Worm (Caenorhabditis elegans) whole organism, mixed stage, embryonic: ENCODE results near the gene F20D6.9.

Source experiments
- M03D4.4 ChIP-seq: sonication (generic microtip); optimal IDR thresholded peaks from 2 replicates; lab custom pipeline; 2017; ENCODE audit warnings: mild to moderate bottlenecking, missing genetic modification characterization, missing compliant biosample characterization
- bed-3 ChIP-seq: fragments of 200-800 bp; sonication (Bioruptor generic); optimal IDR thresholded peaks from 3 replicates; lab custom pipeline; 2018; ENCODE audit warnings: mild to moderate bottlenecking, missing genetic modification characterization, moderate library complexity, missing compliant biosample characterization
- ceh-83 ChIP-seq: fragments of 200-800 bp; sonication (Bioruptor generic); optimal IDR thresholded peaks from 2 replicates; lab custom pipeline; 2018; ENCODE audit warnings: mild to moderate bottlenecking, missing genetic modification characterization, missing compliant biosample characterization
- cnd-1 ChIP-seq: fragments of 200-800 bp; sonication (Bioruptor generic); optimal IDR thresholded peaks from 2 replicates; lab custom pipeline; 2018; ENCODE audit warnings: mild to moderate bottlenecking, missing genetic modification characterization, missing compliant biosample characterization
- elt-3 ChIP-seq: fragments of 150-350 bp; optimal IDR thresholded peaks from 2 replicates; lab custom pipeline; 2014; ENCODE audit warnings: missing biosample characterization, missing genetic modification characterization
- lin-13 ChIP-seq: fragments of 150-350 bp; optimal IDR thresholded peaks from 2 replicates; lab custom pipeline; 2014; ENCODE audit warnings: missing biosample characterization, missing genetic modification characterization
- pha-4 ChIP-seq: fragments of 150-350 bp; optimal IDR thresholded peaks from 2 replicates; lab custom pipeline; 2018; ENCODE audit warnings: missing biosample characterization, missing genetic modification reagents, missing genetic modification characterization
- unc-62 ChIP-seq: fragments of 150-350 bp; optimal IDR thresholded peaks from 2 replicates; lab custom pipeline; 2014; ENCODE audit warnings: missing biosample characterization, missing genetic modification reagents, missing genetic modification characterization

- TF ChIP-seq lin-13 (tag; lab: Kevin White, UChicago) (no peak), cnd-1 (tag; lab: Kevin White, UChicago) (no peak), bed-3 (GFP tag; lab: Kevin White, UChicago) (no peak), pha-4 (tag; lab: Kevin White, UChicago) (no peak), elt-3 (tag; lab: Kevin White, UChicago) (no peak), M03D4.4 (tag; lab: Kevin White, UChicago) (no peak), ceh-83 (GFP tag; lab: Kevin White, UChicago) (no peak), unc-62 (GFP tag; lab: Kevin White, UChicago) (no peak)
These were observed 46.2 kb upstream of the F20D6.9 start for ce11 chrV:8223417-8223816.
